Worm (Caenorhabditis elegans): Measurements from ENCODE around the gene F48G7.10.

DNA sequence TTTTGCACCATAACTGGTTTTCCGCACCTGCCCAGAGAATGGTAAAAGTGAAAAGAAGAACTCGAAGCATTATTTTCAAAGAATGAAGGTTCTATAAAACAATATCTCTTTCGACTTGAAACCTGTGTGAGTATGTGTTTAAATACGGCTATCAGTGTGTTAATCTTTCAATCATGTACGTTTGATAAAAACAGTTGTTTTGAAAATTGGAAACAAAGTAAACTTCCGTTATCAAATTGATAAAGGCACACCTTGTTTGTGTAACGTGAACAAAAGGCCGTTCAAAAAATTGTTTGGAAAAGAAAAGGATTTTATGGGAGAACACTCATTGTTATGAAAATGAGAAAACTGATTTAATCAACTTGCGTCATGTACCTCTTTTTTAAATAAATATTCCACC lies 8.4 kb downstream of the F48G7.10 start, which contains the start of gene F48G7.7:
- TF ChIP-seq nhr-237 (tag; optimal IDR thresholded peaks at IDR 0.05) (no peak), nhr-6 (tag; optimal IDR thresholded peaks at IDR 0.05) (no peak)

Data from whole organism, L2 larva.